Worm (Caenorhabditis elegans): Measurements from ENCODE around the gene tdo-2.

ce11 chrIII:5932853-5933252, 13.1 kb upstream of the tdo-2 start, which contains the start of gene zmp-1:
- TF ChIP-seq ceh-82 (tag; optimal IDR thresholded peaks at IDR 0.05) (no peak), R02D3.7 (tag; optimal IDR thresholded peaks at IDR 0.05) (no peak), nhr-77 (tag; optimal IDR thresholded peaks at IDR 0.05) (no peak), unc-62 (GFP tag; optimal IDR thresholded peaks at IDR 0.05) (no peak), elt-2 (tag; optimal IDR thresholded peaks at IDR 0.05) (no peak), elt-3 (tag; optimal IDR thresholded peaks at IDR 0.05) (no peak), pha-4 (tag; optimal IDR thresholded peaks at IDR 0.05) (no peak), pqm-1 (tag; optimal IDR thresholded peaks at IDR 0.05) (no peak), nhr-76 (tag; optimal IDR thresholded peaks at IDR 0.05) (no peak), elt-1 (tag; optimal IDR thresholded peaks at IDR 0.05) (no peak), ZK546.5 (tag; optimal IDR thresholded peaks at IDR 0.05) (no peak), ama-1 (optimal IDR thresholded peaks at IDR 0.05) (no peak), nhr-28 (tag; optimal IDR thresholded peaks at IDR 0.05) (no peak), nhr-11 (tag; optimal IDR thresholded peaks at IDR 0.05) (no peak)

All from whole organism, L3 larva.